Worm (Caenorhabditis elegans): ENCODE data around the gene glct-6.

The glct-6 gene

ce11 chrIV:3805219-3805618 lies 21.2 kb downstream of the glct-6 start, which contains the start of gene fbxc-47:
Gene fbxc-47 (plus strand): TSS chrIV:3805519.
- TF ChIP-seq set-16 (GFP tag; IDR thresholded peaks at IDR 0.05) (no peak), unc-62 (GFP tag; optimal IDR thresholded peaks at IDR 0.05 in 1 of 2) (peak in 1 of 2 experiments; percentile 9), unc-62 (tag; optimal IDR thresholded peaks at IDR 0.05) (no peak)

ce11 chrIV:3807092-3807491 lies 23.1 kb downstream of the glct-6 start, which contains the start of gene M02B7.7:
Gene M02B7.7 (minus strand): TSS chrIV:3807192.
- no peak for TF ChIP-seq snpc-4 (tag; optimal IDR thresholded peaks at IDR 0.05)
- peak; percentile 3 for TF ChIP-seq mes-2 (tag; optimal IDR thresholded peaks at IDR 0.05; ENCODE audit: poor library complexity, severe bottlenecking)

ce11 chrIV:3807545-3807944 lies 23.5 kb downstream of the glct-6 start:
- TF ChIP-seq ztf-11 (tag; optimal IDR thresholded peaks at IDR 0.05), result no peak
- peak; percentile 53 for TF ChIP-seq mes-2 (tag; optimal IDR thresholded peaks at IDR 0.05; ENCODE audit: poor library complexity, severe bottlenecking)
- no peak for TF ChIP-seq ZK546.5 (tag; optimal IDR thresholded peaks at IDR 0.05)
- TF ChIP-seq hlh-11 (tag; optimal IDR thresholded peaks at IDR 0.05), result no peak
- no peak for TF ChIP-seq unc-39 (tag; optimal IDR thresholded peaks at IDR 0.05)
- TF ChIP-seq aha-1 (tag), result peak; percentile 12
- no peak for TF ChIP-seq D1046.2 (GFP tag; IDR thresholded peaks at IDR 0.05)

- TF ChIP-seq php-3 (GFP tag; IDR thresholded peaks at IDR 0.05), result no peak
- TF ChIP-seq set-16 (GFP tag; IDR thresholded peaks at IDR 0.05), result peak; percentile 78
- TF ChIP-seq T20F7.1 (GFP tag; optimal IDR thresholded peaks at IDR 0.05), result no peak
Observed at ce11 chrIV:3812812-3813211, 28.8 kb downstream of the glct-6 start.

- TF ChIP-seq nhr-28 (tag; optimal IDR thresholded peaks at IDR 0.05) (peak; percentile 55), dmd-6 (GFP tag; IDR thresholded peaks at IDR 0.05) (peak; percentile 49; the same call in 1 of the 2 replicates), ceh-62 (tag; optimal IDR thresholded peaks at IDR 0.05) (no peak), zfp-2 (tag; optimal IDR thresholded peaks at IDR 0.05) (no peak), nhr-10 (tag; optimal IDR thresholded peaks at IDR 0.05) (no peak), duxl-1 (tag; optimal IDR thresholded peaks at IDR 0.05; ENCODE audit: poor library complexity) (no peak), cey-2 (tag; optimal IDR thresholded peaks at IDR 0.05; ENCODE audit: borderline replicate concordance, insufficient read depth) (no peak), nhr-41 (GFP tag; IDR thresholded peaks at IDR 0.05) (peak; percentile 71; the same call in 1 of the 2 replicates), zip-11 (GFP tag; IDR thresholded peaks at IDR 0.05) (no peak), ztf-7 (tag; optimal IDR thresholded peaks at IDR 0.05) (no peak), T20F7.1 (GFP tag; optimal IDR thresholded peaks at IDR 0.05) (no peak), mdl-1 (tag; optimal IDR thresholded peaks at IDR 0.05) (peak in 1 of 2 experiments; percentile 4), aly-2 (tag; optimal IDR thresholded peaks at IDR 0.05) (no peak), vab-7 (GFP tag; IDR thresholded peaks at IDR 0.05) (no peak), zag-1 (tag; optimal IDR thresholded peaks at IDR 0.05) (no peak), gei-8 (GFP tag; optimal IDR thresholded peaks at IDR 0.05) (no peak), Y75B8A.6 (GFP tag; IDR thresholded peaks at IDR 0.05) (no peak), pha-4 (GFP tag; IDR thresholded peaks at IDR 0.05) (no peak), pha-4 (tag; optimal IDR thresholded peaks at IDR 0.05) (no peak), hlh-30 (tag; optimal IDR thresholded peaks at IDR 0.05; ENCODE audit: insufficient read depth) (peak; percentile 62), fos-1 (tag; optimal IDR thresholded peaks at IDR 0.05) (no peak), daf-8 (GFP tag; IDR thresholded peaks at IDR 0.05) (no peak), F26F4.8 (GFP tag; conservative IDR thresholded peaks at IDR 0.05) (no peak), F10B5.3 (tag; optimal IDR thresholded peaks at IDR 0.05) (no peak), dve-1 (tag; optimal IDR thresholded peaks at IDR 0.05; ENCODE audit: insufficient read depth) (peak; percentile 54), php-3 (GFP tag; IDR thresholded peaks at IDR 0.05) (no peak), F49E8.2 (tag; optimal IDR thresholded peaks at IDR 0.05; ENCODE audit: borderline replicate concordance) (no peak), pqm-1 (tag; optimal IDR thresholded peaks at IDR 0.05) (peak; percentile 43), madf-5 (GFP tag; IDR thresholded peaks at IDR 0.05) (no peak), lin-15B (tag; optimal IDR thresholded peaks at IDR 0.05) (no peak), ceh-82 (tag; optimal IDR thresholded peaks at IDR 0.05) (no peak), hlh-11 (tag; optimal IDR thresholded peaks at IDR 0.05) (peak; percentile 43), mep-1 (tag; optimal IDR thresholded peaks at IDR 0.05) (peak; percentile 0)
Observed at ce11 chrIV:3814553-3815258, 30.7 kb downstream of the glct-6 start.
